Worm (Caenorhabditis elegans) whole organism, L4/young adult: ENCODE data around the gene agt-2.

Experiments used
- W03F9.2 ChIP-seq: fragments of 150-350 bp; optimal IDR thresholded peaks from 2 replicates; lab custom pipeline; 2014; ENCODE audit warnings: missing biosample characterization, missing genetic modification characterization
- dao-5 ChIP-seq: sonication (generic microtip); optimal IDR thresholded peaks from 2 replicates; lab custom pipeline; 2016; ENCODE audit warnings: missing genotype, missing genetic modification characterization, moderate library complexity, missing compliant biosample characterization
- him-1 ChIP-seq: sonication (generic microtip); optimal IDR thresholded peaks from 2 replicates; lab custom pipeline; 2016; ENCODE audit warnings: missing genotype, missing genetic modification reagents, missing genetic modification characterization, missing compliant biosample characterization

DNA sequence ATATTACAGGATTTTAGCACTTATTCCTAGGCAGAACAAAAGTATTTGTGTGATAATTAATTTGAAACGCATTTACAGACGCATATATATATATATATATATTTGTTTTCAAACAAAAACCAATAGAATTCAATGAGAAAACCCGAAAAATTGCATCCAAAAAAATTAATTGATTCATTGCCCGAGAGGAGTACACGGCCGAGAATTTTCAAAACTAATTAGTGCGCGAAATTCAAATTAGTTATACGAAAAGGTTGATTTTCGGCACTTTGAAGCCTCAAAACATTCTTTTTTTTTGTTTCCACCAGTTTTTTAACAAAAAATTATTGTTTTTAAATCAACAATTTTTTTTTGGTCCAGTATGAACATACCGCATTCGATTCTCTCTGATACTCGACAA, 17.8 kb upstream of the agt-2 start:
- TF ChIP-seq him-1 (tag; lab: Kevin White, UChicago), result no peak
- TF ChIP-seq W03F9.2, result no peak
- TF ChIP-seq dao-5, result no peak
